Fruit fly (Drosophila melanogaster) whole organism, embryonic: ENCODE measurements around the gene Fie.

ENCODE experiments used
- CG10462 ChIP-seq: fragments of 200-800 bp; sonication (Bioruptor generic); optimal IDR thresholded peaks from 2 replicates; lab custom pipeline; 2016; ENCODE audit warnings: missing biosample characterization, missing genetic modification characterization
- CG12744 ChIP-seq: fragments of 200-800 bp; sonication (Bioruptor generic); optimal IDR thresholded peaks from 2 replicates; lab custom pipeline; 2016; ENCODE audit warnings: missing biosample characterization, missing genetic modification characterization
- CG12769 ChIP-seq: fragments of 200-800 bp; sonication (Bioruptor generic); optimal IDR thresholded peaks from 2 replicates; lab custom pipeline; 2019; ENCODE audit warnings: missing biosample characterization, mild to moderate bottlenecking, missing genetic modification characterization, moderate library complexity
- CG13894 ChIP-seq: fragments of 200-800 bp; sonication (Bioruptor generic); optimal IDR thresholded peaks from 3 replicates; lab custom pipeline; 2018; ENCODE audit warnings: missing biosample characterization, mild to moderate bottlenecking, missing genetic modification characterization, moderate library complexity
- CG14667 ChIP-seq: fragments of 200-800 bp; sonication (Bioruptor generic); IDR thresholded peaks from 2 replicates; pipeline ENCODE4 v1.3.6; 2022; ENCODE audit warnings: missing biosample characterization, missing genetic modification characterization
- CG1529 ChIP-seq: fragments of 200-800 bp; sonication (Bioruptor generic); optimal IDR thresholded peaks from 3 replicates; lab custom pipeline; 2018; ENCODE audit warnings: missing biosample characterization, missing genetic modification characterization
- CG16779 ChIP-seq: fragments of 200-800 bp; sonication (Bioruptor generic); IDR thresholded peaks from 2 replicates; pipeline ENCODE4 v1.3.6; 2022; ENCODE audit warnings: missing biosample characterization, missing genetic modification characterization
- CG16813 ChIP-seq: fragments of 200-800 bp; sonication (Bioruptor generic); IDR thresholded peaks from 3 replicates; pipeline ENCODE4 v1.3.6; 2022; ENCODE audit warnings: missing biosample characterization, missing genetic modification characterization; ENCODE audit not compliant: partially characterized antibody
- CG17328 ChIP-seq: fragments of 200-800 bp; sonication (Bioruptor generic); IDR thresholded peaks from 2 replicates; pipeline ENCODE4 v1.3.6; 2022; ENCODE audit warnings: missing biosample characterization, missing genetic modification characterization
- CG2678 ChIP-seq: fragments of 200-800 bp; sonication (Bioruptor generic); optimal IDR thresholded peaks from 3 replicates; lab custom pipeline; 2019; ENCODE audit warnings: missing biosample characterization, mild to moderate bottlenecking, missing genetic modification characterization, moderate library complexity
- CG32767 ChIP-seq: fragments of 200-800 bp; sonication (Bioruptor generic); IDR thresholded peaks from 2 replicates; pipeline ENCODE4 v1.3.6; 2022; ENCODE audit warnings: missing biosample characterization, missing genetic modification characterization
- CG3281 ChIP-seq: fragments of 200-800 bp; sonication (Bioruptor generic); optimal IDR thresholded peaks from 3 replicates; lab custom pipeline; 2017; ENCODE audit warnings: missing biosample characterization, mild to moderate bottlenecking, missing genetic modification characterization
- CG6272 ChIP-seq: fragments of 200-800 bp; sonication (Bioruptor generic); IDR thresholded peaks from 2 replicates; pipeline ENCODE4 v1.3.6; 2022; ENCODE audit warnings: missing biosample characterization, missing genetic modification characterization
- CG6689 ChIP-seq: fragments of 200-800 bp; sonication (Bioruptor generic); IDR thresholded peaks from 2 replicates; pipeline ENCODE4 v1.3.6; 2022; ENCODE audit warnings: missing biosample characterization, missing genetic modification characterization
- CG6791 ChIP-seq: fragments of 200-800 bp; sonication (Bioruptor generic); IDR thresholded peaks from 3 replicates; pipeline ENCODE4 v1.3.6; 2022; ENCODE audit warnings: missing biosample characterization, missing genetic modification characterization; ENCODE audit not compliant: partially characterized antibody
- CG7372 ChIP-seq: fragments of 200-800 bp; sonication (Bioruptor generic); IDR thresholded peaks from 2 replicates; pipeline ENCODE4 v1.3.6; 2022; ENCODE audit warnings: missing biosample characterization, missing genetic modification characterization
- CG8924 ChIP-seq: fragments of 200-800 bp; optimal IDR thresholded peaks from 3 replicates; lab custom pipeline; 2019; ENCODE audit warnings: missing biosample characterization, mild to moderate bottlenecking, missing genetic modification characterization, moderate library complexity
- CG9437 ChIP-seq: fragments of 200-800 bp; sonication (Bioruptor generic); optimal IDR thresholded peaks from 2 replicates; lab custom pipeline; 2018; ENCODE audit warnings: missing biosample characterization, mild to moderate bottlenecking, missing genetic modification characterization
- CHES-1-like ChIP-seq: fragments of 200-800 bp; sonication (Bioruptor generic); optimal IDR thresholded peaks from 2 replicates; lab custom pipeline; 2016; ENCODE audit warnings: missing biosample characterization, missing genetic modification characterization
- D19B ChIP-seq: fragments of 200-800 bp; sonication (Bioruptor generic); optimal IDR thresholded peaks from 2 replicates; lab custom pipeline; 2017; ENCODE audit warnings: missing biosample characterization, mild to moderate bottlenecking, missing genetic modification characterization
- Drgx ChIP-seq: fragments of 200-800 bp; sonication (Bioruptor generic); IDR thresholded peaks from 2 replicates; pipeline ENCODE4 v1.3.6; 2022; ENCODE audit warnings: missing biosample characterization, missing genetic modification characterization
- H15 ChIP-seq: fragments of 200-800 bp; sonication (Bioruptor generic); IDR thresholded peaks from 3 replicates; pipeline ENCODE4 v1.3.6; 2022; ENCODE audit warnings: missing biosample characterization, missing genetic modification characterization
- Hr51 ChIP-seq, 2 experiments: fragments of 200-800 bp; sonication (Bioruptor generic); optimal IDR thresholded peaks; 2 replicates in 1 of 2; 3 replicates in 1 of 2; lab custom pipeline; 2016 to 2018; ENCODE audit warnings: missing biosample characterization in 2 of 2, missing genetic modification characterization in 2 of 2, mild to moderate bottlenecking in 1 of 2, moderate library complexity in 1 of 2
- Hr78 ChIP-seq, 2 experiments: fragments of 200-800 bp in 1 of 2; fragments of >200 bp in 1 of 2; sonication (Bioruptor generic) in 1 of 2; optimal IDR thresholded peaks; 2 replicates each; lab custom pipeline; 2017 to 2019; ENCODE audit warnings: missing biosample characterization in 2 of 2, missing genetic modification characterization in 2 of 2, mild to moderate bottlenecking in 1 of 2, moderate library complexity in 1 of 2
- Mes4 ChIP-seq: fragments of 200-800 bp; sonication (Bioruptor generic); optimal IDR thresholded peaks from 2 replicates; lab custom pipeline; 2016; ENCODE audit warnings: missing biosample characterization, missing genetic modification characterization
- ab ChIP-seq: fragments of 200-800 bp; sonication (Bioruptor generic); optimal IDR thresholded peaks from 2 replicates; lab custom pipeline; 2016; ENCODE audit warnings: missing biosample characterization, missing genetic modification characterization
- amos ChIP-seq: fragments of 200-800 bp; sonication (Bioruptor generic); IDR thresholded peaks from 2 replicates; pipeline ENCODE4 v1.3.6; 2022; ENCODE audit warnings: missing biosample characterization, missing genetic modification characterization; ENCODE audit not compliant: partially characterized antibody
- bowl ChIP-seq: fragments of 200-800 bp; sonication (Bioruptor generic); IDR thresholded peaks from 2 replicates; pipeline ENCODE4 v1.3.6; 2022; ENCODE audit warnings: missing biosample characterization, missing genetic modification characterization
- caup ChIP-seq: fragments of 200-800 bp; sonication (Bioruptor generic); optimal IDR thresholded peaks from 3 replicates; lab custom pipeline; 2017; ENCODE audit warnings: missing biosample characterization, mild to moderate bottlenecking, missing genetic modification characterization, moderate library complexity; ENCODE audit not compliant: severe bottlenecking
- exex ChIP-seq: fragments of 200-800 bp; sonication (Bioruptor generic); optimal IDR thresholded peaks from 4 replicates; lab custom pipeline; 2018; ENCODE audit warnings: missing biosample characterization, mild to moderate bottlenecking, missing genetic modification characterization, moderate library complexity
- fd64A ChIP-seq: fragments of 200-800 bp; sonication (Bioruptor generic); optimal IDR thresholded peaks from 3 replicates; lab custom pipeline; 2018; ENCODE audit warnings: missing biosample characterization, mild to moderate bottlenecking, missing genetic modification characterization
- lilli ChIP-seq: fragments of 200-800 bp; sonication (Bioruptor generic); optimal IDR thresholded peaks from 3 replicates; lab custom pipeline; 2016; ENCODE audit warnings: missing biosample characterization, missing genetic modification characterization
- nmo ChIP-seq: fragments of 200-800 bp; sonication (Bioruptor generic); optimal IDR thresholded peaks from 2 replicates; lab custom pipeline; 2018; ENCODE audit warnings: missing biosample characterization, mild to moderate bottlenecking, missing genetic modification characterization, moderate library complexity
- onecut ChIP-seq: fragments of 200-800 bp; sonication (Bioruptor generic); IDR thresholded peaks from 2 replicates; pipeline ENCODE4 v1.3.6; 2022; ENCODE audit warnings: missing biosample characterization, missing genetic modification characterization
- org-1 ChIP-seq: fragments of 200-800 bp; sonication (Bioruptor generic); optimal IDR thresholded peaks from 2 replicates; lab custom pipeline; 2017; ENCODE audit warnings: missing biosample characterization, missing genetic modification characterization
- otp ChIP-seq: fragments of 200-800 bp; sonication (Bioruptor generic); IDR thresholded peaks from 3 replicates; pipeline ENCODE4, ENCODE4 v1.3.6; 2022; ENCODE audit warnings: missing biosample characterization, missing genetic modification characterization
- pfk ChIP-seq: fragments of 200-800 bp; sonication (Bioruptor generic); optimal IDR thresholded peaks from 2 replicates; lab custom pipeline; 2018; ENCODE audit warnings: missing biosample characterization, mild to moderate bottlenecking, missing genetic modification characterization, moderate library complexity
- pita ChIP-seq: fragments of 200-800 bp; sonication (Bioruptor generic); optimal IDR thresholded peaks from 2 replicates; lab custom pipeline; 2017; ENCODE audit warnings: missing biosample characterization, mild to moderate bottlenecking, missing genetic modification characterization
- pzg ChIP-seq: fragments of 200-800 bp; sonication (Bioruptor generic); optimal IDR thresholded peaks from 3 replicates; lab custom pipeline; 2018; ENCODE audit warnings: missing biosample characterization, mild to moderate bottlenecking, missing genetic modification characterization, moderate library complexity
- rib ChIP-seq: fragments of 200-800 bp; sonication (Bioruptor generic); IDR thresholded peaks from 2 replicates; pipeline ENCODE4 v1.3.6; 2022; ENCODE audit warnings: missing biosample characterization, missing genetic modification characterization
- ro ChIP-seq: fragments of 200-800 bp; sonication (Bioruptor generic); IDR thresholded peaks from 2 replicates; pipeline ENCODE4 v1.3.6; 2022; ENCODE audit warnings: missing biosample characterization, missing genetic modification characterization
- shn ChIP-seq: fragments of 200-800 bp; sonication (Bioruptor generic); optimal IDR thresholded peaks from 3 replicates; lab custom pipeline; 2016; ENCODE audit warnings: missing biosample characterization, missing genetic modification characterization
- sqz ChIP-seq: fragments of 200-800 bp; sonication (Bioruptor generic); optimal IDR thresholded peaks from 3 replicates; lab custom pipeline; 2018; ENCODE audit warnings: missing biosample characterization, mild to moderate bottlenecking, missing genetic modification characterization
- sug ChIP-seq: fragments of 200-800 bp; optimal IDR thresholded peaks from 2 replicates; lab custom pipeline; 2019; ENCODE audit warnings: missing biosample characterization, mild to moderate bottlenecking, missing genetic modification characterization, moderate library complexity
- tap ChIP-seq: fragments of 200-800 bp; optimal IDR thresholded peaks from 3 replicates; lab custom pipeline; 2019; ENCODE audit warnings: missing biosample characterization, mild to moderate bottlenecking, missing genetic modification characterization, moderate library complexity
- tio ChIP-seq: fragments of 200-800 bp; sonication (Bioruptor generic); optimal IDR thresholded peaks from 2 replicates; lab custom pipeline; 2017; ENCODE audit warnings: missing biosample characterization, missing genetic modification characterization, inconsistent platforms
- trem ChIP-seq: fragments of 200-800 bp; optimal IDR thresholded peaks from 3 replicates; lab custom pipeline; 2019; ENCODE audit warnings: missing biosample characterization, mild to moderate bottlenecking, missing genetic modification characterization, moderate library complexity
- trh ChIP-seq: fragments of 200-800 bp; sonication (Bioruptor generic); optimal IDR thresholded peaks from 2 replicates; lab custom pipeline; 2016; ENCODE audit warnings: missing biosample characterization, missing genetic modification characterization
- tup ChIP-seq: fragments of 200-800 bp; sonication (Bioruptor generic); optimal IDR thresholded peaks from 2 replicates; lab custom pipeline; 2016; ENCODE audit warnings: missing biosample characterization, mild to moderate bottlenecking, missing genetic modification characterization, moderate library complexity
- unc-4 ChIP-seq: fragments of 200-800 bp; sonication (Bioruptor generic); IDR thresholded peaks from 2 replicates; pipeline ENCODE4 v1.3.6; 2022; ENCODE audit warnings: missing biosample characterization, missing genetic modification characterization; ENCODE audit not compliant: partially characterized antibody
- yki ChIP-seq: fragments of >200 bp; optimal IDR thresholded peaks from 3 replicates; lab custom pipeline; 2018
- zfh1 ChIP-seq: fragments of 200-800 bp; sonication (Bioruptor generic); IDR thresholded peaks from 3 replicates; pipeline ENCODE4 v1.3.6; 2022; ENCODE audit warnings: missing biosample characterization, missing genetic modification characterization

The Fie gene

DNA sequence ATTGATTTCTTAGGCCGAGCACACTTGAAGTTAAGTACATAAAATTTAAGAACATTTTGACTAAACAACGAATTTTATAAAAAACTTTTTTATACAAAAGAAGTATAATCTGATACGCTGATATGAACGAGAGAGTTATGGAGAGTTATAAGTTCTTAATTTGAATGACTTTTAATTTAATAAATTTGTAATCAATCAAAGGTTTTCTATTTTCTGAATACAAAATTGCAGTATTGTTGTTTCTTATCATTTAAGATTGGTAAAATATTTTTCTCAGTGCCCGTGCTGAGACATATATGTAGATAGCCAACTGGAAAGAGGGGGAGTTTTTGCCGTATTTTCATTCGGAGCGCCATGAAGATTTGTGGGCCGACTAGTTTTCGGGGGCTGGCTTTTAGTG is 19.3 kb upstream of the Fie start (continued):
- TF ChIP-seq trem (peak; percentile 31), CG3281 (no peak), nmo (GFP tag; lab: Kevin White, UChicago) (peak; percentile 79), CG16813 (GFP tag; lab: Robert Waterston, UW) (no peak), zfh1 (GFP tag; lab: Robert Waterston, UW) (0 out of 3 replicates have a peak, but pooled peaks have one; percentile 23), lilli (GFP tag; lab: Kevin White, UChicago) (no peak), CG17328 (GFP tag; lab: Robert Waterston, UW) (no peak), CG2678 (tag; lab: Kevin White, UChicago) (peak; percentile 52), fd64A (GFP tag; lab: Kevin White, UChicago) (no peak), H15 (GFP tag; lab: Robert Waterston, UW) (no peak), ro (GFP tag; lab: Robert Waterston, UW) (no peak), exex (no peak), pfk (GFP tag; lab: Kevin White, UChicago) (no peak), CG12744 (GFP tag; lab: Kevin White, UChicago) (no peak), tap (no peak), CG7372 (GFP tag; lab: Robert Waterston, UW) (no peak), tup (GFP tag; lab: Kevin White, UChicago) (no peak), Mes4 (GFP tag; lab: Kevin White, UChicago) (no peak), CG14667 (GFP tag; lab: Robert Waterston, UW) (no peak), Drgx (no peak), Hr78 (GFP tag; optimal IDR thresholded peaks at IDR 0.05; lab: Kevin White, UChicago) (peak in 1 of 2 experiments; percentile 16), pita (GFP tag; lab: Kevin White, UChicago) (no peak), CG1529 (peak; percentile 41), amos (no peak), bowl (GFP tag; lab: Robert Waterston, UW) (no peak), caup (GFP tag; lab: Kevin White, UChicago) (no peak), CG6272 (GFP tag; lab: Robert Waterston, UW) (no peak), unc-4 (GFP tag; lab: Robert Waterston, UW) (no peak), yki (lab: Kevin White, UChicago) (no peak), CG12769 (tag; lab: Kevin White, UChicago) (no peak), Hr51 (GFP tag; optimal IDR thresholded peaks at IDR 0.05; lab: Kevin White, UChicago) (peak in 1 of 2 experiments; percentile 3), sug (no peak), CG9437 (GFP tag; lab: Kevin White, UChicago) (peak; percentile 55), D19B (no peak), ab (no peak), rib (no peak), shn (GFP tag; lab: Kevin White, UChicago) (no peak), CG16779 (GFP tag; lab: Robert Waterston, UW) (no peak), org-1 (GFP tag; lab: Kevin White, UChicago) (peak; percentile 12), CG13894 (tag; lab: Kevin White, UChicago) (no peak), CG32767 (GFP tag; lab: Robert Waterston, UW) (no peak), sqz (GFP tag; lab: Kevin White, UChicago) (no peak), CG10462 (GFP tag; lab: Kevin White, UChicago) (no peak), onecut (GFP tag; lab: Robert Waterston, UW) (no peak), tio (no peak), trh (GFP tag; lab: Kevin White, UChicago) (no peak), otp (GFP tag; lab: Robert Waterston, UW) (no peak), CHES-1-like (GFP tag; lab: Kevin White, UChicago) (no peak), CG6689 (peak; percentile 37; the same call in 1 of the 2 replicates), CG6791 (GFP tag; lab: Robert Waterston, UW) (no peak), pzg (GFP tag; lab: Kevin White, UChicago) (no peak), CG8924 (tag; lab: Kevin White, UChicago) (peak; percentile 63)
